Worm (Caenorhabditis elegans): ENCODE data around the gene fbxb-83.

DNA sequence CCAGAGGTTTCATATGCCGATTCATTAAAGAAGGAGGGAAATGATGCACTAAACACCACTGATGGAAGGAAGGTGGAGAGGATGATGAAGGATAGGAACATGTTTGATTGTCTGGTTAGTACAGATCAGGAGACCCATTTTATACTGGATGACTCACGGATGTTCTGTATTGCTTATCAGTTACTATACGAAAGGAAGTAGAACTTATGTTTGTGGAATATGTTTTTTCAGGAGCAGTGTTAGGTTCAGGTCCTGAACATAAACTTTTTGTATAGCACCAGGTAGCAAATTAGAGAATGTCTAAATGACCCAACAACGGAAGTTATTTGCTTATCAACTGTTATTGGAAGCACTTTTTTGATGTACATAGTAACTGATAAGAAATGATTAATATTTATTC lies 30.7 kb upstream of the fbxb-83 start, which contains the start of gene clec-148:
- no peak for TF ChIP-seq mep-1 (tag; optimal IDR thresholded peaks at IDR 0.05)
- TF ChIP-seq snpc-4 (tag; optimal IDR thresholded peaks at IDR 0.05), result no peak
- no peak for TF ChIP-seq nhr-28 (tag; optimal IDR thresholded peaks at IDR 0.05)
- TF ChIP-seq nhr-76 (tag; optimal IDR thresholded peaks at IDR 0.05), result no peak
- TF ChIP-seq nhr-237 (tag; optimal IDR thresholded peaks at IDR 0.05), result no peak
- no peak for TF ChIP-seq ztf-11 (tag; optimal IDR thresholded peaks at IDR 0.05)
- no peak for TF ChIP-seq ceh-39 (tag; optimal IDR thresholded peaks at IDR 0.05)
- TF ChIP-seq unc-39 (tag; optimal IDR thresholded peaks at IDR 0.05), result no peak
- no peak for TF ChIP-seq mab-5 (tag; optimal IDR thresholded peaks at IDR 0.05)
- TF ChIP-seq unc-62 (GFP tag; optimal IDR thresholded peaks at IDR 0.05), result no peak

Data from whole organism, mixed stage, embryonic.